Worm (Caenorhabditis elegans) whole organism, young adult: ENCODE measurements around the gene F38H4.6.

ENCODE experiments used
- B0035.1 ChIP-seq: sonication (generic microtip); optimal IDR thresholded peaks from 2 replicates; lab custom pipeline; 2016; ENCODE audit warnings: missing genetic modification characterization, mild to moderate bottlenecking, missing compliant biosample characterization, missing genotype, missing genetic modification reagents
- B0261.1 ChIP-seq: sonication (generic microtip); optimal IDR thresholded peaks from 2 replicates; lab custom pipeline; 2016; ENCODE audit warnings: mild to moderate bottlenecking, missing genetic modification characterization, moderate library complexity, missing compliant biosample characterization
- C17E4.6 ChIP-seq: fragments of 200-800 bp; sonication (Bioruptor generic); IDR thresholded peaks from 2 replicates; pipeline ENCODE4 v1.3.6; 2022; ENCODE audit warnings: missing genetic modification reagents, missing genetic modification characterization, missing compliant biosample characterization
- D2030.7 ChIP-seq: fragments of 200-800 bp; sonication (Bioruptor generic); IDR thresholded peaks from 2 replicates; pipeline ENCODE4 v1.3.6; 2022; ENCODE audit warnings: missing genetic modification reagents, missing genetic modification characterization, missing compliant biosample characterization
- F10E7.11 ChIP-seq: sonication (generic microtip); optimal IDR thresholded peaks from 2 replicates; lab custom pipeline; 2017; ENCODE audit warnings: mild to moderate bottlenecking, missing genetic modification characterization, moderate library complexity, missing compliant biosample characterization
- F39B2.1 ChIP-seq: fragments of 200-800 bp; sonication (Bioruptor generic); IDR thresholded peaks from 2 replicates; pipeline ENCODE4 v1.3.6; 2022; ENCODE audit warnings: missing genetic modification reagents, missing genetic modification characterization, missing compliant biosample characterization
- F52B5.7 ChIP-seq: sonication (generic microtip); optimal IDR thresholded peaks from 2 replicates; lab custom pipeline; 2016; ENCODE audit warnings: mild to moderate bottlenecking, missing genetic modification characterization, missing compliant biosample characterization
- ZK185.1 ChIP-seq: sonication (generic microtip); optimal IDR thresholded peaks from 2 replicates; lab custom pipeline; 2016; ENCODE audit warnings: mild to moderate bottlenecking, missing genetic modification characterization, missing compliant biosample characterization; ENCODE audit not compliant: poor library complexity, severe bottlenecking
- akir-1 ChIP-seq: fragments of 200-800 bp; sonication (Bioruptor generic); optimal IDR thresholded peaks from 2 replicates; lab custom pipeline; 2018; ENCODE audit warnings: mild to moderate bottlenecking, missing genetic modification characterization, moderate library complexity, missing compliant biosample characterization
- ama-1 ChIP-seq, 3 experiments: fragments of 150-350 bp in 1 of 3; sonication (generic microtip) in 2 of 3; optimal IDR thresholded peaks; 2 replicates each; lab custom pipeline; 2014 to 2018; ENCODE audit warnings: missing biosample characterization in 2 of 3, missing genetic modification characterization in 2 of 3, missing genetic modification reagents in 2 of 3
- aptf-3 ChIP-seq: fragments of 200-800 bp; sonication (Bioruptor generic); IDR thresholded peaks from 2 replicates; pipeline ENCODE4 v1.3.6; 2022; ENCODE audit warnings: missing genetic modification characterization, missing compliant biosample characterization
- atf-7 ChIP-seq: sonication (generic microtip); optimal IDR thresholded peaks from 2 replicates; lab custom pipeline; 2017; ENCODE audit warnings: mild to moderate bottlenecking, missing genetic modification characterization, missing compliant biosample characterization
- attf-6 ChIP-seq: fragments of 200-800 bp; sonication (Bioruptor generic); IDR thresholded peaks from 2 replicates; pipeline ENCODE4 v1.3.6; 2022; ENCODE audit warnings: missing genetic modification reagents, missing genetic modification characterization, missing compliant biosample characterization
- bed-2 ChIP-seq: fragments of 200-800 bp; sonication (Bioruptor generic); IDR thresholded peaks from 2 replicates; pipeline ENCODE4 v1.3.6; 2022; ENCODE audit warnings: missing genetic modification reagents, missing genetic modification characterization, missing compliant biosample characterization
- cebp-1 ChIP-seq, 2 experiments: fragments of 200-800 bp in 1 of 2; sonication (Bioruptor generic) in 1 of 2; sonication (generic microtip) in 1 of 2; IDR thresholded peaks in 1 of 2; optimal IDR thresholded peaks in 1 of 2; 2 replicates each; pipeline versions ENCODE4 v1.3.6 to Lab custom; 2017 to 2022; ENCODE audit warnings: missing compliant biosample characterization in 2 of 2, missing genetic modification characterization in 2 of 2, mild to moderate bottlenecking in 1 of 2, missing genetic modification reagents in 1 of 2, moderate library complexity in 1 of 2
- cebp-2 ChIP-seq: fragments of 200-800 bp; sonication (Bioruptor generic); IDR thresholded peaks from 2 replicates; pipeline ENCODE4 v1.3.6; 2022; ENCODE audit warnings: missing genetic modification characterization, missing compliant biosample characterization
- ceh-100 ChIP-seq: fragments of 200-800 bp; sonication (Bioruptor generic); IDR thresholded peaks from 2 replicates; pipeline ENCODE4 v1.3.6; 2022; ENCODE audit warnings: missing genetic modification reagents, missing genetic modification characterization, missing compliant biosample characterization
- ceh-40 ChIP-seq: fragments of 200-800 bp; sonication (Bioruptor generic); IDR thresholded peaks from 2 replicates; pipeline ENCODE4 v1.3.6; 2022; ENCODE audit warnings: missing genetic modification characterization, missing compliant biosample characterization
- ceh-58 ChIP-seq: fragments of 200-800 bp; sonication (Bioruptor generic); IDR thresholded peaks from 2 replicates; pipeline ENCODE4 v1.3.6; 2022; ENCODE audit warnings: missing genetic modification characterization, missing compliant biosample characterization
- ceh-79 ChIP-seq: sonication (generic microtip); optimal IDR thresholded peaks from 2 replicates; lab custom pipeline; 2017; ENCODE audit warnings: mild to moderate bottlenecking, missing genetic modification characterization, missing compliant biosample characterization
- dox-1 ChIP-seq: fragments of 200-800 bp; sonication (Bioruptor generic); IDR thresholded peaks from 2 replicates; pipeline ENCODE4 v1.3.6; 2022; ENCODE audit warnings: missing genetic modification reagents, missing genetic modification characterization, missing compliant biosample characterization
- efl-1 ChIP-seq: fragments of 150-350 bp; optimal IDR thresholded peaks from 2 replicates; lab custom pipeline; 2014; ENCODE audit warnings: missing biosample characterization, missing genetic modification reagents, missing genetic modification characterization
- egl-18 ChIP-seq: fragments of 200-800 bp; sonication (Bioruptor generic); IDR thresholded peaks from 2 replicates; pipeline ENCODE4 v1.3.6; 2022; ENCODE audit warnings: missing genetic modification reagents, missing genetic modification characterization, missing compliant biosample characterization
- ekl-4 ChIP-seq: fragments of 200-800 bp; sonication (Bioruptor generic); IDR thresholded peaks from 2 replicates; pipeline ENCODE4 v1.3.6; 2022; ENCODE audit warnings: missing genetic modification reagents, missing genetic modification characterization, missing compliant biosample characterization
- ets-4 ChIP-seq: fragments of 200-800 bp; sonication (Bioruptor generic); optimal IDR thresholded peaks from 2 replicates; lab custom pipeline; 2018; ENCODE audit warnings: mild to moderate bottlenecking, missing genetic modification characterization, missing compliant biosample characterization
- him-1 ChIP-seq: sonication (generic microtip); optimal IDR thresholded peaks from 2 replicates; lab custom pipeline; 2016; ENCODE audit warnings: missing genotype, missing genetic modification reagents, missing genetic modification characterization, missing compliant biosample characterization
- hlh-26 ChIP-seq: fragments of 200-800 bp; sonication (Bioruptor generic); conservative IDR thresholded peaks from 2 replicates; pipeline ENCODE4 v1.3.6; 2022; ENCODE audit warnings: missing genetic modification reagents, missing genetic modification characterization, missing compliant biosample characterization
- hmg-1.2 ChIP-seq: fragments of 200-800 bp; sonication (Bioruptor generic); IDR thresholded peaks from 2 replicates; pipeline ENCODE4 v1.3.6; 2022; ENCODE audit warnings: missing genetic modification reagents, missing genetic modification characterization, missing compliant biosample characterization
- hsf-1 ChIP-seq: fragments of 200-800 bp; sonication (Bioruptor generic); IDR thresholded peaks from 2 replicates; pipeline ENCODE4 v1.3.6; 2022; ENCODE audit warnings: missing genetic modification reagents, missing genetic modification characterization, missing compliant biosample characterization
- lag-1 ChIP-seq: fragments of 200-800 bp; sonication (Bioruptor generic); IDR thresholded peaks from 2 replicates; pipeline ENCODE4 v1.3.6; 2022; ENCODE audit warnings: missing genetic modification reagents, missing genetic modification characterization, missing compliant biosample characterization
- let-526 ChIP-seq: fragments of 200-800 bp; sonication (Bioruptor generic); IDR thresholded peaks from 2 replicates; pipeline ENCODE4 v1.3.6; 2022; ENCODE audit warnings: missing genetic modification reagents, missing genetic modification characterization, missing compliant biosample characterization
- lin-26 ChIP-seq: fragments of 200-800 bp; sonication (Bioruptor generic); IDR thresholded peaks from 2 replicates; pipeline ENCODE4 v1.3.6; 2022; ENCODE audit warnings: missing genetic modification reagents, missing genetic modification characterization, missing compliant biosample characterization
- lin-40 ChIP-seq: sonication (generic microtip); optimal IDR thresholded peaks from 2 replicates; lab custom pipeline; 2016; ENCODE audit warnings: missing genetic modification characterization, mild to moderate bottlenecking, missing compliant biosample characterization, missing genotype, missing genetic modification reagents
- lin-54 ChIP-seq: fragments of 200-800 bp; sonication (Bioruptor generic); optimal IDR thresholded peaks from 2 replicates; lab custom pipeline; 2018; ENCODE audit warnings: mild to moderate bottlenecking, missing genetic modification characterization, missing compliant biosample characterization
- lsy-27 ChIP-seq: sonication (generic microtip); optimal IDR thresholded peaks from 2 replicates; lab custom pipeline; 2017; ENCODE audit warnings: missing genetic modification characterization, mild to moderate bottlenecking, missing compliant biosample characterization, antibody characterized with exemption, missing genotype, borderline replicate concordance; ENCODE audit not compliant: insufficient read depth
- madf-10 ChIP-seq: sonication (generic microtip); optimal IDR thresholded peaks from 2 replicates; lab custom pipeline; 2016; ENCODE audit warnings: mild to moderate bottlenecking, missing genetic modification characterization, missing compliant biosample characterization
- madf-8 ChIP-seq: fragments of 200-800 bp; sonication (Bioruptor generic); conservative IDR thresholded peaks from 2 replicates; pipeline ENCODE4 v1.3.6; 2022; ENCODE audit warnings: missing genetic modification reagents, missing genetic modification characterization, missing compliant biosample characterization
- mcd-1 ChIP-seq: fragments of 200-800 bp; sonication (Bioruptor generic); IDR thresholded peaks from 2 replicates; pipeline ENCODE4 v1.3.6; 2022; ENCODE audit warnings: missing genetic modification reagents, missing genetic modification characterization, missing compliant biosample characterization
- mel-28 ChIP-seq: sonication (generic microtip); optimal IDR thresholded peaks from 2 replicates; lab custom pipeline; 2016; ENCODE audit warnings: borderline replicate concordance, mild to moderate bottlenecking, missing genetic modification characterization, missing compliant biosample characterization
- nfyb-1 ChIP-seq: fragments of 200-800 bp; sonication (Bioruptor generic); IDR thresholded peaks from 2 replicates; pipeline ENCODE4 v1.3.6; 2022; ENCODE audit warnings: missing genetic modification reagents, missing genetic modification characterization, missing compliant biosample characterization
- pbrm-1 ChIP-seq: fragments of 200-800 bp; sonication (Bioruptor generic); IDR thresholded peaks from 2 replicates; pipeline ENCODE4 v1.3.6; 2022; ENCODE audit warnings: missing genetic modification reagents, missing genetic modification characterization, missing compliant biosample characterization
- rpc-1 ChIP-seq, 2 experiments: fragments of 150-350 bp in 1 of 2; sonication (generic microtip) in 1 of 2; optimal IDR thresholded peaks; 2 replicates each; lab custom pipeline; 2014 to 2018; ENCODE audit warnings: missing biosample characterization in 1 of 2, missing genetic modification characterization in 1 of 2, missing genetic modification reagents in 1 of 2, missing genotype in 1 of 2
- snpc-1.1 ChIP-seq: sonication (generic microtip); optimal IDR thresholded peaks from 2 replicates; lab custom pipeline; 2017; ENCODE audit warnings: missing genetic modification characterization, mild to moderate bottlenecking, missing compliant biosample characterization, antibody characterized with exemption, moderate library complexity, missing genotype, missing genetic modification reagents; ENCODE audit not compliant: insufficient read depth
- snpc-1.3 ChIP-seq: sonication (generic microtip); optimal IDR thresholded peaks from 2 replicates; lab custom pipeline; 2017; ENCODE audit warnings: missing genetic modification characterization, mild to moderate bottlenecking, missing compliant biosample characterization, antibody characterized with exemption, moderate library complexity, missing genotype, missing genetic modification reagents; ENCODE audit not compliant: insufficient read depth
- tbp1 ChIP-seq: fragments of 200-800 bp; sonication (Bioruptor generic); optimal IDR thresholded peaks from 2 replicates; lab custom pipeline; 2018; ENCODE audit warnings: mild to moderate bottlenecking, missing genetic modification characterization, missing compliant biosample characterization
- ztf-3 ChIP-seq: fragments of 200-800 bp; sonication (Bioruptor generic); optimal IDR thresholded peaks from 2 replicates; lab custom pipeline; 2018; ENCODE audit warnings: mild to moderate bottlenecking, missing genetic modification characterization, missing compliant biosample characterization

Gene F38H4.6

ce11 chrIV:11859995-11860605 lies 12.4 kb upstream of the F38H4.6 start, which contains the start of gene mob-1 (continued):
- TF ChIP-seq ztf-3 (GFP tag; lab: Kevin White, UChicago) (no peak), atf-7 (tag; lab: Kevin White, UChicago) (no peak), tbp1 (no peak), egl-18 (GFP tag; lab: Robert Waterston, UW) (no peak), cebp-1 (GFP tag; IDR thresholded peaks at IDR 0.05; lab: Robert Waterston, UW) (no peak), cebp-1 (tag; optimal IDR thresholded peaks at IDR 0.05; lab: Kevin White, UChicago) (peak; percentile 53), lin-26 (peak; percentile 80), attf-6 (GFP tag; lab: Robert Waterston, UW) (peak; percentile 59; the same call in 1 of the 2 replicates), hmg-1.2 (GFP tag; lab: Robert Waterston, UW) (peak; percentile 28; the same call in 1 of the 2 replicates), hsf-1 (GFP tag; lab: Robert Waterston, UW) (no peak), madf-8 (GFP tag; lab: Robert Waterston, UW) (0 out of 2 replicates have a peak, but pooled peaks have one; percentile 8), bed-2 (no peak), lsy-27 (tag; lab: Kevin White, UChicago) (no peak), B0035.1 (tag; lab: Kevin White, UChicago) (peak; percentile 7), ceh-58 (GFP tag; lab: Robert Waterston, UW) (no peak), ceh-100 (GFP tag; lab: Robert Waterston, UW) (no peak), pbrm-1 (GFP tag; lab: Robert Waterston, UW) (0 out of 2 replicates have a peak, but pooled peaks have one; percentile 43), lag-1 (GFP tag; lab: Robert Waterston, UW) (no peak), snpc-1.3 (no peak), ceh-40 (GFP tag; lab: Robert Waterston, UW) (no peak), cebp-2 (GFP tag; lab: Robert Waterston, UW) (no peak), F10E7.11 (tag; lab: Kevin White, UChicago) (no peak), akir-1 (GFP tag; lab: Kevin White, UChicago) (no peak), B0261.1 (tag; lab: Kevin White, UChicago) (no peak), rpc-1 (optimal IDR thresholded peaks at IDR 0.05; lab: Kevin White, UChicago) (no peak), rpc-1 (tag; optimal IDR thresholded peaks at IDR 0.05; lab: Kevin White, UChicago) (no peak), mcd-1 (GFP tag; lab: Robert Waterston, UW) (peak; percentile 47), ZK185.1 (tag; lab: Kevin White, UChicago) (no peak), ekl-4 (no peak), F52B5.7 (tag; lab: Kevin White, UChicago) (no peak), ets-4 (GFP tag; lab: Kevin White, UChicago) (no peak), ama-1 (optimal IDR thresholded peaks at IDR 0.05; lab: Kevin White, UChicago) (no peak), ama-1 (GFP tag; optimal IDR thresholded peaks at IDR 0.05; lab: Kevin White, UChicago) (no peak), D2030.7 (no peak), madf-10 (tag; lab: Kevin White, UChicago) (no peak), C17E4.6 (GFP tag; lab: Robert Waterston, UW) (no peak), dox-1 (peak; percentile 28; the same call in 1 of the 2 replicates), ceh-79 (tag; lab: Kevin White, UChicago) (no peak), hlh-26 (GFP tag; lab: Robert Waterston, UW) (no peak), F39B2.1 (0 out of 2 replicates have a peak, but pooled peaks have one; percentile 48), nfyb-1 (GFP tag; lab: Robert Waterston, UW) (peak; percentile 47; the same call in 1 of the 2 replicates), efl-1 (GFP tag; lab: Kevin White, UChicago) (no peak), lin-54 (GFP tag; lab: Kevin White, UChicago) (peak; percentile 12), snpc-1.1 (tag; lab: Kevin White, UChicago) (no peak), mel-28 (tag; lab: Kevin White, UChicago) (no peak), let-526 (GFP tag; lab: Robert Waterston, UW) (no peak), aptf-3 (GFP tag; lab: Robert Waterston, UW) (0 out of 2 replicates have a peak, but pooled peaks have one; percentile 8), lin-40 (tag; lab: Kevin White, UChicago) (no peak), him-1 (tag; lab: Kevin White, UChicago) (no peak)
